Worm (Caenorhabditis elegans): ENCODE measurements around the gene hach-1.

DNA sequence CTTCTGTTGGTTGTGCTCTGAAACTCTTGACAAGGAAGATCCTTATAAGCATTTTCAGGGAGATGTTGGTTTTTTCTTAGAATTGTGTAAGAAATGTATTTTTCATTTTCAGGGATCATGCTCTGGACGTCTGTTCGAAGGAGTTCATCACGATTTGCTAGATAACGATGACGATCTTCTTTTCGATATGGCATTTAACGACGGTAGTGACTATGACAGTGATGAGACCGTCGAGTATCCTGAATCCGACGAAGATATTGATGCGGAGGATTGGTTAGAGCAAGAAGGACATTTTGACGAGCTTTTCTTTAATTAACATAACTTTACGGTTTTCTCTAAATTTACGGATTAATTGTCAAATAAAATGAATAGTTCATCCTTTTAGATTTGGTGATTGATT, 33.5 kb downstream of the hach-1 start:
- TF ChIP-seq nfya-1 (tag; optimal IDR thresholded peaks at IDR 0.05; ENCODE audit: borderline replicate concordance, insufficient read depth) (no peak), ama-1 (optimal IDR thresholded peaks at IDR 0.05) (no peak), ama-1 (GFP tag; optimal IDR thresholded peaks at IDR 0.05) (no peak), F52B5.7 (tag; optimal IDR thresholded peaks at IDR 0.05) (no peak), die-1 (tag; optimal IDR thresholded peaks at IDR 0.05) (peak; percentile 8), F10E7.11 (tag; optimal IDR thresholded peaks at IDR 0.05) (no peak), dox-1 (GFP tag; IDR thresholded peaks at IDR 0.05) (no peak), ceh-27 (GFP tag; optimal IDR thresholded peaks at IDR 0.05) (no peak), ccch-3 (GFP tag; optimal IDR thresholded peaks at IDR 0.05) (no peak), ZK185.1 (tag; optimal IDR thresholded peaks at IDR 0.05; ENCODE audit: poor library complexity, severe bottlenecking) (peak; percentile 9), hlh-26 (GFP tag; conservative IDR thresholded peaks at IDR 0.05) (no peak)
